Fruit fly (Drosophila melanogaster) whole organism, wandering third instar larva: ENCODE measurements around the gene Bruce.

Source experiments
- Abd-B ChIP-seq: fragments of >200 bp; optimal IDR thresholded peaks from 2 replicates; lab custom pipeline; 2017; ENCODE audit warnings: missing biosample characterization, missing genetic modification characterization
- CG32264 ChIP-seq: fragments of 200-800 bp; sonication (Bioruptor generic); optimal IDR thresholded peaks from 2 replicates; lab custom pipeline; 2016; ENCODE audit warnings: missing biosample characterization, missing genetic modification characterization
- Hr78 ChIP-seq: fragments of >200 bp; optimal IDR thresholded peaks from 2 replicates; lab custom pipeline; 2017; ENCODE audit warnings: missing biosample characterization, missing genetic modification characterization
- Mio ChIP-seq: sonication (Bioruptor generic); optimal IDR thresholded peaks from 2 replicates; lab custom pipeline; 2016; ENCODE audit warnings: missing biosample characterization, missing genetic modification characterization
- OdsH ChIP-seq: fragments of 200-800 bp; sonication (Bioruptor generic); optimal IDR thresholded peaks from 2 replicates; lab custom pipeline; 2016; ENCODE audit warnings: missing biosample characterization, mild to moderate bottlenecking, missing genetic modification characterization
- foxo ChIP-seq, 2 experiments: fragments of 200-800 bp; sonication (Bioruptor generic); optimal IDR thresholded peaks; 2 replicates in 1 of 2; 3 replicates in 1 of 2; lab custom pipeline; 2016 to 2017; ENCODE audit warnings: missing biosample characterization in 2 of 2, missing genetic modification characterization in 2 of 2
- h ChIP-seq: fragments of 200-800 bp; sonication (Bioruptor generic); optimal IDR thresholded peaks from 3 replicates; lab custom pipeline; 2016; ENCODE audit warnings: missing biosample characterization, mild to moderate bottlenecking, missing genetic modification characterization
- lola ChIP-seq: fragments of >200 bp; optimal IDR thresholded peaks from 2 replicates; lab custom pipeline; 2017; ENCODE audit warnings: missing biosample characterization, missing genetic modification characterization
- pan ChIP-seq: fragments of >200 bp; optimal IDR thresholded peaks from 2 replicates; lab custom pipeline; 2017
- psq ChIP-seq: fragments of 200-800 bp; sonication (Bioruptor generic); optimal IDR thresholded peaks from 3 replicates; lab custom pipeline; 2017; ENCODE audit warnings: missing biosample characterization, mild to moderate bottlenecking, missing genetic modification characterization, moderate library complexity
- rgr ChIP-seq: fragments of 200-800 bp; sonication (Bioruptor generic); optimal IDR thresholded peaks from 3 replicates; lab custom pipeline; 2016; ENCODE audit warnings: missing biosample characterization, mild to moderate bottlenecking, missing genetic modification characterization
- usp ChIP-seq: fragments of >200 bp; optimal IDR thresholded peaks from 2 replicates; lab custom pipeline; 2017; ENCODE audit warnings: missing biosample characterization, missing genetic modification characterization
- woc ChIP-seq: sonication (Bioruptor generic); optimal IDR thresholded peaks from 2 replicates; lab custom pipeline; 2016; ENCODE audit warnings: missing biosample characterization, mild to moderate bottlenecking, missing genetic modification characterization

dm6 chr3R:10284169-10284568 lies 47.0 kb downstream of the Bruce start:
- TF ChIP-seq h (GFP tag; lab: Kevin White, UChicago), result no peak
- TF ChIP-seq lola (GFP tag; lab: Kevin White, UChicago), result no peak
- TF ChIP-seq Hr78 (GFP tag; lab: Kevin White, UChicago), result no peak
- TF ChIP-seq rgr (GFP tag; lab: Kevin White, UChicago), result no peak
- no peak for TF ChIP-seq CG32264
- TF ChIP-seq Abd-B, result no peak
- no peak for TF ChIP-seq woc (GFP tag; lab: Kevin White, UChicago)
- TF ChIP-seq foxo (GFP tag; optimal IDR thresholded peaks at IDR 0.05; lab: Kevin White, UChicago), result no peak
- TF ChIP-seq pan, result no peak
- no peak for TF ChIP-seq Mio
- no peak for TF ChIP-seq usp (GFP tag; lab: Kevin White, UChicago)
- no peak for TF ChIP-seq OdsH (GFP tag; lab: Kevin White, UChicago)
- TF ChIP-seq psq (GFP tag; lab: Kevin White, UChicago), result no peak
